Worm (Caenorhabditis elegans) whole organism, early embryonic: Measurements from ENCODE around the gene Y43F8B.1.

Experiments
- aly-1 ChIP-seq: sonication (generic microtip); optimal IDR thresholded peaks from 2 replicates; lab custom pipeline; 2016; ENCODE audit warnings: missing genetic modification characterization, missing compliant biosample characterization
- ama-1 ChIP-seq: fragments of 150-350 bp; optimal IDR thresholded peaks from 2 replicates; lab custom pipeline; 2014
- ceh-13 ChIP-seq: fragments of 200-800 bp; sonication (Bioruptor generic); optimal IDR thresholded peaks from 2 replicates; lab custom pipeline; 2018; ENCODE audit warnings: mild to moderate bottlenecking, missing genetic modification characterization, missing compliant biosample characterization
- flt-1 ChIP-seq: fragments of 200-800 bp; sonication (Bioruptor generic); IDR thresholded peaks from 2 replicates; pipeline ENCODE4 v1.3.6; 2022; ENCODE audit warnings: missing genetic modification characterization, missing compliant biosample characterization
- tbx-37 ChIP-seq: fragments of 200-800 bp; sonication (Bioruptor generic); conservative IDR thresholded peaks from 2 replicates; pipeline ENCODE4 v1.3.6; 2022; ENCODE audit warnings: missing genetic modification reagents, missing genetic modification characterization, missing compliant biosample characterization
- tra-4 ChIP-seq: sonication (generic microtip); optimal IDR thresholded peaks from 2 replicates; lab custom pipeline; 2017; ENCODE audit warnings: missing genetic modification characterization, missing compliant biosample characterization

DNA sequence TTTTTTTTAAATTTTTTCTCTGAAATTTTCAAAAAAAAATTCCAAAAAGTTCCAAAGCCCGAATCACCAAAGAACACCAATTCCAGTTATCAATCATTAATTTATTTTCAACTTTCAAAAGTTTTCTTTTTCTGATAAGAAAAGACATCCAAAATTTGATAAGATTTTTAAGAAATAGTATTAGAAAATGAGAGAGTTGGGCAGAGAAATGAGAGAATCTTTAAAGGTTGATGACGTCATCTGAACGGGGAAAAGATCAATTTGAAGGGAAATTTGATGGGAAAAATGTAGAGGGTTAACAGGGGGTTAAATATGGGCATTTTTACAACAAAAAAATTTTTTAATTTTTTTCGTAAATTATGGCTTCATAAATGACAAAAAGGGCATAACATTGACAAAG is 12.5 kb downstream of the Y43F8B.1 start:
- TF ChIP-seq ama-1 (lab: Kevin White, UChicago) (no peak), flt-1 (GFP tag; lab: Robert Waterston, UW) (no peak), tra-4 (no peak), tbx-37 (GFP tag; lab: Robert Waterston, UW) (no peak), aly-1 (tag; lab: Kevin White, UChicago) (no peak), ceh-13 (GFP tag; lab: Kevin White, UChicago) (no peak)
